Fruit fly (Drosophila melanogaster) S2 (cell line): ENCODE results near the gene CG11085.

Source experiments
- CG8478 ChIP-seq: fragments of >200 bp; optimal IDR thresholded peaks from 2 replicates; lab custom pipeline; 2018
- CTCF ChIP-seq, 2 experiments: fragments of >200 bp; optimal IDR thresholded peaks; 2 replicates each; lab custom pipeline; 2018

dm6 chrX:12663464-12663938 is 47.4 kb downstream of the CG11085 start:
- TF ChIP-seq CG8478 (lab: Kevin White, UChicago) (no peak), CTCF (optimal IDR thresholded peaks at IDR 0.05; lab: Kevin White, UChicago) (no peak)
